Worm (Caenorhabditis elegans) whole organism, mixed stage, embryonic: Measurements from ENCODE around the gene ZK792.4.

Experiments used
- ces-1 ChIP-seq: fragments of 150-350 bp; optimal IDR thresholded peaks from 2 replicates; lab custom pipeline; 2014; ENCODE audit warnings: missing biosample characterization, missing genetic modification reagents, missing genetic modification characterization
- lin-13 ChIP-seq: fragments of 150-350 bp; optimal IDR thresholded peaks from 2 replicates; lab custom pipeline; 2014; ENCODE audit warnings: missing biosample characterization, missing genetic modification characterization
- nhr-237 ChIP-seq: fragments of 150-350 bp; optimal IDR thresholded peaks from 2 replicates; lab custom pipeline; 2014; ENCODE audit warnings: missing biosample characterization, missing genetic modification characterization
- nhr-28 ChIP-seq: fragments of 150-350 bp; optimal IDR thresholded peaks from 2 replicates; lab custom pipeline; 2014; ENCODE audit warnings: missing biosample characterization, missing genetic modification characterization
- pha-4 ChIP-seq: fragments of 150-350 bp; optimal IDR thresholded peaks from 2 replicates; lab custom pipeline; 2018; ENCODE audit warnings: missing biosample characterization, missing genetic modification reagents, missing genetic modification characterization
- snpc-4 ChIP-seq: fragments of 150-350 bp; optimal IDR thresholded peaks from 2 replicates; lab custom pipeline; 2014; ENCODE audit warnings: missing biosample characterization, missing genetic modification characterization
- tbx-8 ChIP-seq: fragments of 200-800 bp; sonication (Bioruptor generic); optimal IDR thresholded peaks from 2 replicates; lab custom pipeline; 2018; ENCODE audit warnings: mild to moderate bottlenecking, missing genetic modification characterization, moderate library complexity, missing compliant biosample characterization
- unc-39 ChIP-seq: fragments of 150-350 bp; optimal IDR thresholded peaks from 2 replicates; lab custom pipeline; 2014; ENCODE audit warnings: missing biosample characterization, missing genetic modification characterization
- unc-62 ChIP-seq: fragments of 150-350 bp; optimal IDR thresholded peaks from 2 replicates; lab custom pipeline; 2014; ENCODE audit warnings: missing biosample characterization, missing genetic modification reagents, missing genetic modification characterization

ce11 chrIV:11655370-11655769 is 26.4 kb downstream of the ZK792.4 start, which contains the start of gene ent-1:
- TF ChIP-seq nhr-28 (tag; lab: Kevin White, UChicago) (no peak), nhr-237 (tag; lab: Kevin White, UChicago) (no peak), lin-13 (tag; lab: Kevin White, UChicago) (no peak), unc-39 (tag; lab: Kevin White, UChicago) (no peak), unc-62 (no peak), snpc-4 (tag; lab: Kevin White, UChicago) (no peak), tbx-8 (GFP tag; lab: Kevin White, UChicago) (no peak), ces-1 (no peak), pha-4 (tag; lab: Kevin White, UChicago) (no peak)
